Worm (Caenorhabditis elegans) whole organism, L1 larva: Measurements from ENCODE around the gene pnp-1.

ENCODE experiments used
- C04F5.9 ChIP-seq: sonication (generic microtip); optimal IDR thresholded peaks from 2 replicates; lab custom pipeline; 2016; ENCODE audit warnings: missing genetic modification characterization, missing compliant biosample characterization
- aha-1 ChIP-seq: fragments of 150-350 bp; optimal IDR thresholded peaks from 2 replicates; lab custom pipeline; 2014; ENCODE audit warnings: missing biosample characterization, missing genetic modification characterization
- alr-1 ChIP-seq: fragments of 200-800 bp; sonication (Bioruptor generic); optimal IDR thresholded peaks from 2 replicates; lab custom pipeline; 2018; ENCODE audit warnings: borderline replicate concordance, mild to moderate bottlenecking, missing genetic modification characterization, missing compliant biosample characterization
- blmp-1 ChIP-seq: fragments of 150-350 bp; optimal IDR thresholded peaks from 2 replicates; lab custom pipeline; 2014; ENCODE audit warnings: missing biosample characterization, missing genetic modification characterization
- ceh-63 ChIP-seq: fragments of 200-800 bp; sonication (Bioruptor generic); optimal IDR thresholded peaks from 2 replicates; lab custom pipeline; 2018; ENCODE audit warnings: mild to moderate bottlenecking, missing genetic modification characterization, missing compliant biosample characterization
- dpl-1 ChIP-seq, 3 experiments: fragments of 150-350 bp in 2 of 3; sonication (generic microtip) in 1 of 3; optimal IDR thresholded peaks; 2 replicates each; lab custom pipeline; 2014 to 2017; ENCODE audit warnings: missing biosample characterization in 3 of 3, missing genetic modification characterization in 3 of 3, missing genetic modification reagents in 3 of 3
- efl-1 ChIP-seq, 4 experiments: fragments of 150-350 bp; optimal IDR thresholded peaks in 3 of 4; peaks in 1 of 4; 1 replicate in 1 of 4; 2 replicates in 3 of 4; lab custom pipeline; 2014; ENCODE audit warnings: missing biosample characterization in 2 of 4, missing genetic modification characterization in 2 of 4, missing genetic modification reagents in 2 of 4
- efl-3 ChIP-seq: fragments of 200-800 bp; sonication (Bioruptor generic); optimal IDR thresholded peaks from 2 replicates; lab custom pipeline; 2018; ENCODE audit warnings: mild to moderate bottlenecking, missing genetic modification characterization, missing compliant biosample characterization
- egl-27 ChIP-seq, 2 experiments: fragments of 150-350 bp in 1 of 2; sonication (generic microtip); optimal IDR thresholded peaks; 3 replicates each; lab custom pipeline; 2017 to 2018; ENCODE audit warnings: missing biosample characterization in 2 of 2, missing genetic modification characterization in 2 of 2, missing genetic modification reagents in 2 of 2
- elt-2 ChIP-seq: sonication (generic microtip); optimal IDR thresholded peaks from 2 replicates; lab custom pipeline; 2016; ENCODE audit warnings: missing genetic modification characterization, mild to moderate bottlenecking, inconsistent platforms, missing compliant biosample characterization, missing genetic modification reagents
- elt-3 ChIP-seq, 6 experiments: fragments of 150-350 bp in 1 of 6; sonication (generic microtip); optimal IDR thresholded peaks; 2 replicates each; lab custom pipeline; 2017 to 2018; ENCODE audit warnings: missing biosample characterization in 6 of 6, missing genetic modification characterization in 6 of 6, inconsistent platforms in 1 of 6
- ets-5 ChIP-seq: fragments of 200-800 bp; sonication (Bioruptor generic); IDR thresholded peaks from 2 replicates; pipeline ENCODE4 v1.3.6; 2022; ENCODE audit warnings: missing genetic modification characterization, missing compliant biosample characterization
- fkh-10 ChIP-seq: sonication (generic microtip); optimal IDR thresholded peaks from 2 replicates; lab custom pipeline; 2017; ENCODE audit warnings: missing biosample characterization, missing genetic modification reagents, missing genetic modification characterization
- grh-1 ChIP-seq: fragments of 200-800 bp; sonication (Bioruptor generic); IDR thresholded peaks from 2 replicates; pipeline ENCODE4 v1.3.6; 2022; ENCODE audit warnings: missing genetic modification reagents, missing genetic modification characterization, missing compliant biosample characterization
- hlh-17 ChIP-seq: fragments of 200-800 bp; sonication (Bioruptor generic); optimal IDR thresholded peaks from 2 replicates; lab custom pipeline; 2018; ENCODE audit warnings: missing genetic modification characterization, mild to moderate bottlenecking, missing compliant biosample characterization, moderate library complexity, borderline replicate concordance
- jun-1 ChIP-seq: fragments of 150-350 bp; optimal IDR thresholded peaks from 2 replicates; lab custom pipeline; 2014; ENCODE audit warnings: missing biosample characterization, missing genetic modification reagents, missing genetic modification characterization
- lin-14 ChIP-seq: fragments of 200-800 bp; sonication (Bioruptor generic); optimal IDR thresholded peaks from 2 replicates; lab custom pipeline; 2018; ENCODE audit warnings: mild to moderate bottlenecking, missing genetic modification characterization, moderate library complexity, missing compliant biosample characterization
- lin-35 ChIP-seq, 2 experiments: fragments of 150-350 bp; optimal IDR thresholded peaks; 2 replicates each; lab custom pipeline; 2014; ENCODE audit warnings: missing biosample characterization in 2 of 2, missing genetic modification characterization in 2 of 2, missing genetic modification reagents in 2 of 2
- lin-39 ChIP-seq: fragments of 150-350 bp; optimal IDR thresholded peaks from 2 replicates; lab custom pipeline; 2014; ENCODE audit warnings: missing biosample characterization, missing genetic modification reagents, missing genetic modification characterization
- lir-3 ChIP-seq: sonication (generic microtip); optimal IDR thresholded peaks from 2 replicates; lab custom pipeline; 2016; ENCODE audit warnings: mild to moderate bottlenecking, missing genetic modification characterization, moderate library complexity, missing compliant biosample characterization; ENCODE audit not compliant: poor library complexity
- lsy-2 ChIP-seq, 2 experiments: fragments of 150-350 bp; optimal IDR thresholded peaks; 2 replicates each; lab custom pipeline; 2014; ENCODE audit warnings: missing biosample characterization in 2 of 2, missing genetic modification characterization in 2 of 2
- mab-9 ChIP-seq: fragments of 200-800 bp; sonication (Bioruptor generic); IDR thresholded peaks from 2 replicates; pipeline ENCODE4 v1.3.6; 2022; ENCODE audit warnings: missing genetic modification reagents, missing genetic modification characterization, missing compliant biosample characterization
- nhr-11 ChIP-seq: fragments of 150-350 bp; optimal IDR thresholded peaks from 2 replicates; lab custom pipeline; 2014; ENCODE audit warnings: missing biosample characterization, missing genetic modification characterization
- nhr-12 ChIP-seq: sonication (generic microtip); optimal IDR thresholded peaks from 2 replicates; lab custom pipeline; 2017; ENCODE audit warnings: missing biosample characterization, missing genetic modification characterization
- nhr-20 ChIP-seq: sonication (generic microtip); optimal IDR thresholded peaks from 2 replicates; lab custom pipeline; 2016; ENCODE audit warnings: mild to moderate bottlenecking, missing genetic modification characterization, missing compliant biosample characterization
- nhr-47 ChIP-seq: sonication (generic microtip); optimal IDR thresholded peaks from 2 replicates; lab custom pipeline; 2016; ENCODE audit warnings: mild to moderate bottlenecking, missing genetic modification characterization, moderate library complexity, missing compliant biosample characterization
- nhr-71 ChIP-seq: sonication (generic microtip); optimal IDR thresholded peaks from 2 replicates; lab custom pipeline; 2016; ENCODE audit warnings: mild to moderate bottlenecking, missing genetic modification characterization, moderate library complexity, missing compliant biosample characterization
- nhr-85 ChIP-seq: sonication (generic microtip); peaks from one replicate; lab custom pipeline; 2016; ENCODE audit warnings: missing genetic modification characterization, inconsistent platforms, missing compliant biosample characterization
- nhr-90 ChIP-seq: sonication (generic microtip); optimal IDR thresholded peaks from 2 replicates; lab custom pipeline; 2016; ENCODE audit warnings: mild to moderate bottlenecking, missing genetic modification characterization, missing compliant biosample characterization; ENCODE audit not compliant: poor library complexity
- rnt-1 ChIP-seq: sonication (generic microtip); optimal IDR thresholded peaks from 2 replicates; lab custom pipeline; 2016; ENCODE audit warnings: mild to moderate bottlenecking, missing genetic modification characterization, moderate library complexity, missing compliant biosample characterization
- snu-23 ChIP-seq: sonication (generic microtip); optimal IDR thresholded peaks from 2 replicates; lab custom pipeline; 2016; ENCODE audit warnings: missing genetic modification characterization, missing compliant biosample characterization
- sup-37 ChIP-seq: fragments of 200-800 bp; sonication (Bioruptor generic); optimal IDR thresholded peaks from 2 replicates; lab custom pipeline; 2018; ENCODE audit warnings: mild to moderate bottlenecking, missing genetic modification characterization, missing compliant biosample characterization
- swsn-7 ChIP-seq: sonication (generic microtip); optimal IDR thresholded peaks from 2 replicates; lab custom pipeline; 2016; ENCODE audit warnings: missing genetic modification characterization, missing compliant biosample characterization
- tbx-2 ChIP-seq: sonication (generic microtip); optimal IDR thresholded peaks from 2 replicates; lab custom pipeline; 2016; ENCODE audit warnings: missing genetic modification characterization, missing compliant biosample characterization
- tlp-1 ChIP-seq: fragments of 150-350 bp; optimal IDR thresholded peaks from 2 replicates; lab custom pipeline; 2014; ENCODE audit warnings: missing biosample characterization, missing genetic modification characterization
- unc-30 ChIP-seq: sonication (generic microtip); optimal IDR thresholded peaks from 2 replicates; lab custom pipeline; 2017; ENCODE audit warnings: missing biosample characterization, missing genetic modification characterization
- vab-15 ChIP-seq: sonication (generic microtip); optimal IDR thresholded peaks from 2 replicates; lab custom pipeline; 2017; ENCODE audit warnings: missing genotype, mild to moderate bottlenecking, missing genetic modification characterization, missing compliant biosample characterization
- zag-1 ChIP-seq: fragments of 150-350 bp; optimal IDR thresholded peaks from 2 replicates; lab custom pipeline; 2014; ENCODE audit warnings: missing biosample characterization, missing genetic modification characterization
- ztf-11 ChIP-seq, 2 experiments: sonication (generic microtip); optimal IDR thresholded peaks; 2 replicates each; lab custom pipeline; 2016 to 2017; ENCODE audit warnings: missing genetic modification characterization in 2 of 2, missing biosample characterization in 1 of 2, missing compliant biosample characterization in 1 of 2
- ztf-4 ChIP-seq: fragments of 150-350 bp; optimal IDR thresholded peaks from 2 replicates; lab custom pipeline; 2014; ENCODE audit warnings: missing biosample characterization, missing genetic modification characterization

The pnp-1 gene

ce11 chrIV:322497-322896, 24.4 kb upstream of the pnp-1 start, which contains the start of gene grl-26 (continued):
- TF ChIP-seq unc-30 (tag; lab: Kevin White, UChicago) = no peak
- no peak for TF ChIP-seq jun-1 (tag; lab: Kevin White, UChicago)
- no peak for TF ChIP-seq tlp-1 (tag; lab: Kevin White, UChicago)
- TF ChIP-seq C04F5.9 (tag; lab: Kevin White, UChicago) = no peak
- TF ChIP-seq sup-37 (GFP tag; lab: Kevin White, UChicago) = no peak
- no peak for TF ChIP-seq ztf-4 (tag; lab: Kevin White, UChicago)
- peak; percentile 34 for TF ChIP-seq nhr-90 (tag; lab: Kevin White, UChicago)
- peak; percentile 68 for TF ChIP-seq nhr-85 (tag; lab: Kevin White, UChicago)
- no peak for TF ChIP-seq mab-9 (GFP tag; lab: Robert Waterston, UW)
- TF ChIP-seq nhr-11 = no peak
- TF ChIP-seq lin-35 (GFP tag; optimal IDR thresholded peaks at IDR 0.05; lab: Kevin White, UChicago) = peak; percentile 18 to 69
- TF ChIP-seq lin-39 (tag; lab: Kevin White, UChicago) = no peak
- TF ChIP-seq egl-27 (tag; optimal IDR thresholded peaks at IDR 0.05; lab: Kevin White, UChicago) = no peak
- peak; percentile 20 for TF ChIP-seq swsn-7 (tag; lab: Kevin White, UChicago)

- no peak for TF ChIP-seq vab-15
- TF ChIP-seq elt-2 (tag; lab: Kevin White, UChicago) = peak; percentile 41
- TF ChIP-seq, all 84 proteins: peak for 1
Measured at ce11 chrIV:320380-320779, 22.3 kb upstream of the pnp-1 start, which contains the start of gene dsc-4. Gene dsc-4, minus strand, starts transcription at chrIV:320544.

ce11 chrIV:319654-320053, 21.6 kb upstream of the pnp-1 start:
- TF ChIP-seq ztf-11 (tag; optimal IDR thresholded peaks at IDR 0.05; lab: Kevin White, UChicago) = no peak
- TF ChIP-seq unc-30 (tag; lab: Kevin White, UChicago) = no peak
- TF ChIP-seq ceh-63 (GFP tag; lab: Kevin White, UChicago) = no peak
- no peak for TF ChIP-seq lir-3 (tag; lab: Kevin White, UChicago)
- no peak for TF ChIP-seq nhr-90 (tag; lab: Kevin White, UChicago)
- no peak for TF ChIP-seq aha-1
- TF ChIP-seq snu-23 (GFP tag; lab: Kevin White, UChicago) = no peak
- TF ChIP-seq elt-2 (tag; lab: Kevin White, UChicago) = peak; percentile 66
- TF ChIP-seq, all 84 proteins: peak for 1

ce11 chrIV:314475-314874, 16.4 kb upstream of the pnp-1 start:
- TF ChIP-seq nhr-20 (no peak), ets-5 (GFP tag; lab: Robert Waterston, UW) (no peak), rnt-1 (tag; lab: Kevin White, UChicago) (peak; percentile 54), efl-3 (no peak)

- no peak for TF ChIP-seq alr-1 (tag; lab: Kevin White, UChicago)
Measured at ce11 chrIV:313615-314014, 15.5 kb upstream of the pnp-1 start, which contains the start of gene snai-1. Gene snai-1, minus strand, starts transcription at chrIV:313715.

- TF ChIP-seq efl-1 (optimal IDR thresholded peaks at IDR 0.05; lab: Kevin White, UChicago) (no peak), efl-1 (GFP tag; optimal IDR thresholded peaks at IDR 0.05 in 1 of 2; lab: Kevin White, UChicago) (peak in 1 of 2 experiments; percentile 34), alr-1 (tag; lab: Kevin White, UChicago) (no peak), fkh-10 (GFP tag; lab: Kevin White, UChicago) (no peak), tbx-2 (tag; lab: Kevin White, UChicago) (peak; percentile 76), elt-3 (tag; optimal IDR thresholded peaks at IDR 0.05; lab: Kevin White, UChicago) (peak in 2 of 6 experiments; percentile 84 to 91), snu-23 (GFP tag; lab: Kevin White, UChicago) (peak; percentile 51), rnt-1 (tag; lab: Kevin White, UChicago) (no peak), nhr-12 (tag; lab: Kevin White, UChicago) (no peak), hlh-17 (GFP tag; lab: Kevin White, UChicago) (no peak), blmp-1 (tag; lab: Kevin White, UChicago) (peak; percentile 57), nhr-85 (tag; lab: Kevin White, UChicago) (peak; percentile 93), lin-14 (GFP tag; lab: Kevin White, UChicago) (peak; percentile 66), nhr-71 (peak; percentile 61), nhr-20 (peak; percentile 71), nhr-47 (peak; percentile 35), grh-1 (GFP tag; lab: Robert Waterston, UW) (peak; percentile 51), zag-1 (tag; lab: Kevin White, UChicago) (no peak), lsy-2 (tag; optimal IDR thresholded peaks at IDR 0.05; lab: Kevin White, UChicago) (peak in 1 of 2 experiments; percentile 18), dpl-1 (GFP tag; optimal IDR thresholded peaks at IDR 0.05; lab: Kevin White, UChicago) (peak in 1 of 3 experiments; percentile 2), swsn-7 (tag; lab: Kevin White, UChicago) (no peak)
Measured at ce11 chrIV:309526-309925, 11.4 kb upstream of the pnp-1 start.
